Fruit fly (Drosophila melanogaster): Measurements from ENCODE around the gene CG8568.

dm6 chrX:17443880-17444279, 8.5 kb downstream of the CG8568 start, which contains the start of the genes CG12994 and CG46464:
- TF ChIP-seq acj6 (GFP tag; optimal IDR thresholded peaks at IDR 0.05) (no peak), CG16779 (tag; optimal IDR thresholded peaks at IDR 0.05) (no peak), Eip78C (GFP tag) (no peak)

All from whole organism, prepupa.